Worm (Caenorhabditis elegans): Measurements from ENCODE around the gene srx-50.

Gene srx-50

DNA sequence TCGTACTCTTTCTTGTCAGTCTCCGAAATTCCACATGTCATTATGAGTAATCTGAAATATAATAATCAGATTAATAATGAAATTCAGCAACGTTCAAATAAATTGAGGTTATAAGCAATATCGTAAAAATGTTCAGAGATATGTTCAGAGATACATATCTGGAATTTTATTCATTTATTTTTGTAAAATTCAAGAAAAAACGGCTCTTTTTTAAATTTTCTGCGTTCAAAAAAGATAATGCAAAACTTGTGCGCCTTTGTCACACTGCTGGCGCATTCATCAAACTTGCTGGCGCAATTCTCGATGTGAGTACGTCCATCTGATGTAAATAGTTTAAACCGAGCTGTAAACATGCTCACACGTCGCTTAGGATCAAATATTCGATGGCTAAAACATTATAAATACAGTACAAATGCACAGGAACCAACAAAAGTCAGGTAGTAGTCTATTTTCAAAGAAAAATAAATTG lies 45.5 kb downstream of the srx-50 start, which contains the start of the genes rde-8 and ZC477.3:
rde-8 (minus strand) TSS at position 51 of the 469 bp plus-strand sequence.
ZC477.3 (plus strand) TSS at position 282 of the 469 bp plus-strand sequence.
- TF ChIP-seq mdl-1 (tag; optimal IDR thresholded peaks at IDR 0.05), result peak in 1 of 2 experiments; percentile 62
- TF ChIP-seq nhr-12 (tag; optimal IDR thresholded peaks at IDR 0.05), result no peak
- TF ChIP-seq mef-2 (tag; optimal IDR thresholded peaks at IDR 0.05), result no peak
- no peak for TF ChIP-seq egl-27 (tag; optimal IDR thresholded peaks at IDR 0.05)
- peak; percentile 65 for TF ChIP-seq jun-1 (tag; optimal IDR thresholded peaks at IDR 0.05)
- peak; percentile 85 for TF ChIP-seq tbx-2 (tag; optimal IDR thresholded peaks at IDR 0.05)
- TF ChIP-seq dpl-1 (GFP tag; optimal IDR thresholded peaks at IDR 0.05), result peak; percentile 63 to 83 (median 80)
- no peak for TF ChIP-seq alr-1 (tag; optimal IDR thresholded peaks at IDR 0.05; ENCODE audit: borderline replicate concordance)
- peak; percentile 45 for TF ChIP-seq zip-4 (GFP tag; optimal IDR thresholded peaks at IDR 0.05)
- peak; percentile 38 for TF ChIP-seq ceh-88 (GFP tag; IDR thresholded peaks at IDR 0.05)
- no peak for TF ChIP-seq ceh-63 (GFP tag; optimal IDR thresholded peaks at IDR 0.05)
- TF ChIP-seq ces-1 (GFP tag; optimal IDR thresholded peaks at IDR 0.05), result no peak
- TF ChIP-seq hlh-17 (GFP tag; optimal IDR thresholded peaks at IDR 0.05; ENCODE audit: borderline replicate concordance), result no peak
- TF ChIP-seq unc-30 (tag; optimal IDR thresholded peaks at IDR 0.05), result no peak
- TF ChIP-seq lin-35 (GFP tag; optimal IDR thresholded peaks at IDR 0.05), result peak; percentile 79 to 86
- TF ChIP-seq aha-1 (tag; optimal IDR thresholded peaks at IDR 0.05), result no peak
- TF ChIP-seq aly-2 (tag; optimal IDR thresholded peaks at IDR 0.05), result peak; percentile 57
- no peak for TF ChIP-seq vab-15 (tag; optimal IDR thresholded peaks at IDR 0.05)
- TF ChIP-seq zag-1 (tag; optimal IDR thresholded peaks at IDR 0.05), result no peak
- TF ChIP-seq C34B4.2 (tag; optimal IDR thresholded peaks at IDR 0.05), result no peak
- no peak for TF ChIP-seq hpl-2 (GFP tag; optimal IDR thresholded peaks at IDR 0.05)
- TF ChIP-seq unc-98 (GFP tag; IDR thresholded peaks at IDR 0.05), result no peak
- TF ChIP-seq sup-37 (GFP tag; optimal IDR thresholded peaks at IDR 0.05), result peak; percentile 53
- peak; percentile 23; the same call in 1 of the 2 replicates for TF ChIP-seq mab-9 (GFP tag; IDR thresholded peaks at IDR 0.05)
- TF ChIP-seq unc-62 (GFP tag; optimal IDR thresholded peaks at IDR 0.05), result no peak
- TF ChIP-seq sptf-1 (tag; optimal IDR thresholded peaks at IDR 0.05), result no peak
- TF ChIP-seq ceh-82 (tag; optimal IDR thresholded peaks at IDR 0.05), result peak; percentile 46 to 85 (median 55)
- peak; percentile 94 for TF ChIP-seq mep-1 (tag; optimal IDR thresholded peaks at IDR 0.05)
- peak; percentile 89 for TF ChIP-seq nhr-47 (tag; optimal IDR thresholded peaks at IDR 0.05)
- peak; percentile 44 for TF ChIP-seq lin-15B (tag; optimal IDR thresholded peaks at IDR 0.05)
- TF ChIP-seq isw-1 (GFP tag; IDR thresholded peaks at IDR 0.05), result peak; percentile 56
- TF ChIP-seq swsn-7 (tag; optimal IDR thresholded peaks at IDR 0.05), result peak; percentile 85
- peak; percentile 49 for TF ChIP-seq sox-4 (tag; optimal IDR thresholded peaks at IDR 0.05)
- TF ChIP-seq lir-3 (tag; optimal IDR thresholded peaks at IDR 0.05; ENCODE audit: poor library complexity), result peak; percentile 9
- TF ChIP-seq ceh-90 (tag; optimal IDR thresholded peaks at IDR 0.05), result no peak
- TF ChIP-seq elt-3 (tag; optimal IDR thresholded peaks at IDR 0.05), result peak in 2 of 6 experiments; percentile 0 to 3
- TF ChIP-seq lin-14 (GFP tag; optimal IDR thresholded peaks at IDR 0.05), result no peak
- peak; percentile 58 for TF ChIP-seq fkh-4 (tag; optimal IDR thresholded peaks at IDR 0.05; ENCODE audit: borderline replicate concordance)
- peak; percentile 85 for TF ChIP-seq irx-1 (tag; optimal IDR thresholded peaks at IDR 0.05)
- no peak for TF ChIP-seq C04F5.9 (tag; optimal IDR thresholded peaks at IDR 0.05)
- TF ChIP-seq grh-1 (GFP tag; IDR thresholded peaks at IDR 0.05), result peak; percentile 67
- peak; percentile 35 for TF ChIP-seq efl-3 (GFP tag; optimal IDR thresholded peaks at IDR 0.05)
- TF ChIP-seq ceh-8 (GFP tag; optimal IDR thresholded peaks at IDR 0.05), result no peak
- TF ChIP-seq efl-1 (optimal IDR thresholded peaks at IDR 0.05), result peak; percentile 76 to 83
- peak; percentile 76 to 97 for TF ChIP-seq efl-1 (GFP tag; optimal IDR thresholded peaks at IDR 0.05 in 1 of 2)
- TF ChIP-seq tlp-1 (tag; optimal IDR thresholded peaks at IDR 0.05), result no peak
- peak; percentile 52 for TF ChIP-seq elt-2 (tag; optimal IDR thresholded peaks at IDR 0.05)
- TF ChIP-seq fos-1 (tag; optimal IDR thresholded peaks at IDR 0.05), result peak; percentile 9
- no peak for TF ChIP-seq pqm-1 (tag; optimal IDR thresholded peaks at IDR 0.05)
- TF ChIP-seq nhr-19 (GFP tag; conservative IDR thresholded peaks at IDR 0.05), result peak; percentile 78
- peak; percentile 90 for TF ChIP-seq nhr-71 (tag; optimal IDR thresholded peaks at IDR 0.05)
- peak; percentile 80 for TF ChIP-seq snpc-4 (tag; optimal IDR thresholded peaks at IDR 0.05)

All from whole organism, L1 larva.